Fruit fly (Drosophila melanogaster): ENCODE measurements around the gene CG42342.

Gene CG42342

DNA sequence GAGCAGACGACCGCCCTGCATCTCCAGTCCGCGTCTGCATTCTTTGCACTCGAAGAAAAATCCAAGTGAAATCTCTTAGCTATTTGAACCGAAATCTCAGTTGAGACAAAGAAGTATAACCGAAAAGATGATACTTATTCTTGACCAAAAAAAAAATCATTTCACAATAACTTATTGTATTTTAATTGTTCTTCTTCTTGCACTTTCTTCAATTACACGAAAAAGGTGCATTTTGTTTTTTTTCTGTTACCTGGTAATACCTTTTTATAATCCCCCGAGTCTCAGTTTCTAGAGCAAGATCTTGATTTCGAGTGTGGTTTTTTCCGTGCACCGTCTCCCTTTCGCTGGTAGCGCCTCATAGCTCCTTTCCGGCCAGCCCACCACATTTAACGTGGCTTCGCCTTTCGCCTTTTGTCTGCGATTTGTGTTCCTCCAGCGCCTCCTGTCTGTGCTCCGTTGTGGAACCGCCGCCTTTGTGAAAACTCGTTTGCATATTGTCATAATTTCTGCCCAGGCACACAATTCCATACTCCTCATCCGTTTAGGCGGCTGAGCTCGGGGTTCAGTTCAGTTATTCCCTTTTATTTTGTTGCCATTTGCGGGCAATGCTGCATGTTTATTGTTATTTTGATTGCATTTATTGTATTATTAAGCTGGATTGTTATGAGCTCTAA is 24.3 kb downstream of the CG42342 start:
- TF ChIP-seq CTCF (optimal IDR thresholded peaks at IDR 0.05) (no peak), CG8478 (optimal IDR thresholded peaks at IDR 0.05) (no peak)

DNA sequence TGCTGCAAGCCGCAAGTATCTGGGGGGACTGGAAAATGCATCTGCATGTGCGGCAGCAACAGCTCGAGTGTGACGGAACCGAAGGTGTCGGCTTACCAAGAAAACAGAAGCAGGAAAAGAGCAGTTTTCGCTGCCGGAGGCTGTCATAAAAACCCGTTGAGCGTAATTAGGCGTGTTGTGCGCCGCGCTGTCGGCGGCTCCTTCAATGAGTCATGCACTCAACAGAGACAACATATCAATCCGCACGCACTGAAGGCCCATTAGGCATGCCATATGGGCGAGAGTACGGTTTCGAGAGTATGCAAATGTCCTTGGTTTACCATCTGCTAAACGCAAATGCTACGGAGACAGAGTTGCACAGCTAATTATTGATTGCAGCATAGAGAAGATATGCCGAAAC is 25.9 kb downstream of the CG42342 start:
- no peak for TF ChIP-seq CG8478 (optimal IDR thresholded peaks at IDR 0.05)
- TF ChIP-seq CTCF (optimal IDR thresholded peaks at IDR 0.05): no peak

DNA sequence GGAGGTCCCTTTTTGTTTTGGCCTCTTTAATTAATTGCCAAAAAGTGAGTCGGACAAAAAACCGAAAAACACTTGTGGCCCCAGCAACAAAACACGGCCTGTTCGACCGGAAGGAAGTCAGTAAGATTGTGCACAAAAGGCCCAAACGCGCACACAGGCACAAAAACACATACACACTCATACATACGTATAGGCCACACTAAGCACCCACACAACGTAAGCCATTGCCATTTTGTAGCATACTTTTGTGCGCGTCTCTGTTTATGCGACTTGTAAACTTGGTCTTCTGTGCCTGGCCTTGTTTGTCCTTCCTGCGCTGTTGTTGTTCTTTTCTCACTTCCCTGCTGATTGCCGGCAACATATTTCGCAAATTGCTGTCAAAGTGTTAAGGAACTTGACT is 27.9 kb downstream of the CG42342 start:
- TF ChIP-seq CG8478 (optimal IDR thresholded peaks at IDR 0.05) (no peak), CTCF (optimal IDR thresholded peaks at IDR 0.05) (no peak)

DNA sequence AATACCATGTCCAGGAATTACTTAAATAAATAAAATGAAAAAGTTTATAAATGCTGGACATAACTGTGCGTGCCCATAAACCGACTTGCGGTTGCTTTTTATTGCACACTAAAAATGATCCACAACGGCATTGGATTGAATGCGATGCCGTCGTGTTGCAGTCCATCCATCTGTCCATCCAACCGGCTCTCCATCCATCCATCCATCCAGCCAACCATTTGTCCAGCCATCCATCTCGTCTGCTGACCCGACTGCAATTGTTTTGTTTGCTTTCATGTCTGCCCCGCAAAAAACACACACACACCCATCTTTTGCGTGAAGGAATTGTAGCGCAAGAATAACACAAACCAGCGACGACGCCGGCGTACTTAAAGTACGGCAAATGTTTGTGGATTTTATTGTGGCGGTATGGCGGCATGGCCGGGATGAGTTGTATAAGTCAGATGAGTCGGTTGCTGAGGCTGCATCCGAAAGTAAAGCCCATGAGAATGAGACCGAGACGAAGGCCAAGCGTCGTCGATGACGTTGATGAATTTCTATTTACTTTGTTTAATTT is 31.3 kb downstream of the CG42342 start:
- TF ChIP-seq CG8478 (optimal IDR thresholded peaks at IDR 0.05): no peak
- no peak for TF ChIP-seq CTCF (optimal IDR thresholded peaks at IDR 0.05)

DNA sequence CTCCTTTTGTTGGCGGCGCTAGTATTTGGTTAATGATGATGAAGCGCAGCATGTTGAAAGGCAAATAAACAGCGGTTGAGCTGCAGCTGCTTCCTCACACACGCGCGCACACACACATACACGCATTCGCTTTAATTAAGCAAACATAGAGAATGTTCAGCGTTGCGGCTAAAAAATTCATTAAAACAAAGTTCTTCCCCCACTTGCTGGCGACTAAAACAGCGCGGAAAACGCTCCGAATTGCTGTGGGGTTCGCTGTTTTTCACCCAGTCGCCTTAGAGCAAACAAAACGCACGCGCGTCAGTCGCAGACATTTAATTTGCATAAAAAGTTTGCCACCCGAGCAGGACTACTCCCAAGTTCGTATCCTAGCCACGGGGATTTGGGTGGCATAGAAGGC is 34.7 kb downstream of the CG42342 start:
- TF ChIP-seq CTCF (optimal IDR thresholded peaks at IDR 0.05) (no peak), CG8478 (optimal IDR thresholded peaks at IDR 0.05) (no peak)

DNA sequence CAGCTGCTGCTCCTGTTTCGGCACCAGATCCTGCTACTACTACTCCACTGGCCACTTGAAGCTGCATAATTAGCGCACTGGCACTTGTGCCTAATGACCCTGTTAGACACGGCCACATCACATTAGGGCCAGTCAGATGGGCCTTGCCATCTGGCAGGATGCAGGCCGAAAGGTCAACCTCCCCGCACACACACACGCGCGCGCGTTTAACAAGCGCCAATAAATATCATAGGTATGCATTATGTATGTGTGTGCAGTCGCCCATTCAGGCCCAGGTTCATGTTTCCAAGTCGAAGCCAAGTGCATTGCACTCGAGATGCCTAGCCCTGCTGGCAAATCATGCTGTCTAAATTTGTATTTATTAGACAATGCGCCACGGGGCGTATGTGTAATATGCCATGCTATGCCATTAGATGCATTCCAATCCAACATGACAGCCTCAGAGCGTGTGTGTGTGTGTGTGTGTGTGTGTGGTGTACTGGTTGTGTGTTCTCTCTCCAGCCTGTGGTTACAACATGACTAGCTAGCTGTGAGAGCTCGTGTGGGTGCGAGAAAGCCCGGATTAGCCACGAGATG is 36.4 kb downstream of the CG42342 start:
- TF ChIP-seq CTCF (optimal IDR thresholded peaks at IDR 0.05): no peak
- TF ChIP-seq CG8478 (optimal IDR thresholded peaks at IDR 0.05): no peak

DNA sequence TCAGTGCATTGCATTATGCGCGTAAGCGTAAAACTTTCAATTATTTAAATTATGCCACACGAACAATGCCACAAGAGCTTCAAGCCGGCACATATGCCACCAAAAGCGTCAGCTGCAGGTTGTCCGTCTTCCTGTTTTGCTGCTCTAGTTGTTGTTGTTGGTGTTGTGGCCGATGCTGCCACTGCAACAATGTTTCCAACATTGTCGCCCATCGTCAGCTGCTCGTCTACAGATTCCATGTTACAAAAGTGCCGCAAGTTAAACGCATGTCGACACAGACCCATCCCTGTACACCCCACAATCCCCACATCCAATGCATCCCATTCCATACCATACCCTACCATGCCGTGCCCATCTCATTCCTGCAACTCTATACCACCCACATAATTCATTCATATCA is 38.7 kb downstream of the CG42342 start:
- TF ChIP-seq CG8478 (optimal IDR thresholded peaks at IDR 0.05) (no peak), CTCF (optimal IDR thresholded peaks at IDR 0.05) (no peak)

DNA sequence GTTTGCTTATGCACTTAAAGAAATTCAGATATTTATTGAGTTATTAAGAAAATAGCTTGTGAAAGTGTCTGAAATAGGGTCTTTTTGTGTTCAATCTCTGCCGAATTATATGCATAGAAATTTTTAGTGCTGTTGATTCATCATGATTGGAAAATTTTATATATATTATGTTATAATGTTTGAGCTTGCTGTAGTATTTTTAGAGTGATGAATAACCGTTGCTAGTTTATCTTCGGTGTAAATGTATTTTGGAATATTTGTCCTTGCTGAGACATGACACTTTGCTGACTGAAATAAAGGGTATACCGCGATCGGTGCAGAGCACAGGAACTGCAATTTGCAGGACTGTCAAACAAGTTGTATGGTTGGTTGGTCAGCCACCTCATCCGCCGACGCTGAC is 39.4 kb downstream of the CG42342 start:
- TF ChIP-seq CTCF (optimal IDR thresholded peaks at IDR 0.05) (no peak), CG8478 (optimal IDR thresholded peaks at IDR 0.05) (no peak)

DNA sequence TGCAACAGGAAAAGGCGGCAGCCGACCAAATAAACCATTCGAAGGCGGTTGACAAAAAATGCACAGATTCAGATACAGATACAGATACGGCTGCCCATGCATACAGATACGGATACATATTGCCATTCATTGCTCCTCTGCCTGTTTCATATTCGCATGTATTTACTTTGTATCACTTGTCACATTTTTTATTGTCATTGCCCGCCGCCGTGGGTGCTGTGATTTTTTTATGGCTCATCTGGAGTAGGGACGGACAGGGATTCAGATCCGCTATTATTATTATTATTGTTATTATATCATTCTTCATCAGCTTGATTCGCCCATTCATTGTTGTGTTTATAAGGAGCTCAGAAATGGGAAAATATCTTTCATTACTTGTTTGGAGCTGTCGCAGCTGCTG is 40.0 kb downstream of the CG42342 start:
- TF ChIP-seq CTCF (optimal IDR thresholded peaks at IDR 0.05) (no peak), CG8478 (optimal IDR thresholded peaks at IDR 0.05) (no peak)

DNA sequence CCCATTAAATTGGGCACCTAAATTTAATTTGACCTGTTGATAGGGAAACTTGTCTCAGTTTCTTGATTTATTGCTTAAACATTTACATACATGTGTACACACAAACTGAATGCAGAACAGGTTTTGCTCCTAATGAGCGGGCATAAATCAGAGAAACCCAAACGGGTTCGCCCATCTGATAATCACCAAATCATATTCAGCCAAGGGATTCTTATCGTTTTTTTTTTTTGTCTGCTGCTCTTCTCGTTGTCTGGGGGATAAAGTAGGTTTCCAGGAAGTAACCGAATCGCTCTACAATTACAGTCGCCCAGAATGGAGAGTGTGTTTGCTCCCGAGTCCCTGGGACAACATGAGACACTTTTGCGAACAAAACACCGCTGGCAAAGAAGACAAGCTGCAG is 43.1 kb downstream of the CG42342 start:
- TF ChIP-seq CTCF (optimal IDR thresholded peaks at IDR 0.05) (no peak), CG8478 (optimal IDR thresholded peaks at IDR 0.05) (no peak)

DNA sequence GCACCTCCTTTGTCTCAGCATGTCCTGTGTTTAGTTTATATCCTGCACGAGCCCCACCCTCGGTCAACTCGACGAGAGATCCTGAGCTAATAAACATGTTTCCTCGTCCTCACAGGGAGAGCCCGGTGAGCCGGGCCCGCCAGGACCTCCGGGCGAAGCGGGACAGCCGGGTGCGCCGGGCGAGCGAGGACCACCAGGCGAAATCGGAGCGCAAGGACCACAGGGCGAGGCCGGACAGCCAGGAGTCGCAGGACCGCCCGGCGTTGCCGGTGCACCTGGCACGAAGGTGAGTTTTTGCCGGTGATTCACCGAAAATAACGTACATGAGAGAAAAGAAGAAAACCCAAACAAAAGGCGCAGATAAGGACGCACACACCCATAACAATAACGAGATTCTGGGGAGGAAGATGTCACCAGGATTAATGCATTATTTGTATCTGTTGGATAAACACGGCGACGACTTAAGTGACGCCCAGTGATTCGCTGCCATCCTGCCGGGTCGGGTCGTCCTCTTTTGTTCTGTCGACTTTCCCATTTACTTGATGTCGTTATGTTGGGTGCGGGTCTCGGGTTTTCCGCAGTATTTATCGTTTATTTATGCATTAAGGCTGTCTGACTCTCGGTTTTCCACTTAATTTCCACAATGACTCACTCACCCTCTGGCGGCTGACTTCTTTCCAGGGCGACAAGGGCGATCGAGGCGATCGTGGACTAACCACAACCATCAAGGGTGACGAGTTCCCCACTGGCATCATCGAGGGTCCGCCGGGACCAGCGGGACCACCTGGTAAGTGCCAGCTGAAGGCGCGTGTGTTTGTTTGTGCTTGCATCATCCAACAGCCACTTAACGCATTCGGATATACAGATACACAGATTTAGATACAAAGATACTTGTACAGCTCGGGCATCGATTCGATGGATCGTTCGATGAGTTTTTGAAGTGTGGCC is 49.4 kb downstream of the CG42342 start:
- TF ChIP-seq CTCF (optimal IDR thresholded peaks at IDR 0.05) (no peak), CG8478 (optimal IDR thresholded peaks at IDR 0.05) (no peak)

DNA sequence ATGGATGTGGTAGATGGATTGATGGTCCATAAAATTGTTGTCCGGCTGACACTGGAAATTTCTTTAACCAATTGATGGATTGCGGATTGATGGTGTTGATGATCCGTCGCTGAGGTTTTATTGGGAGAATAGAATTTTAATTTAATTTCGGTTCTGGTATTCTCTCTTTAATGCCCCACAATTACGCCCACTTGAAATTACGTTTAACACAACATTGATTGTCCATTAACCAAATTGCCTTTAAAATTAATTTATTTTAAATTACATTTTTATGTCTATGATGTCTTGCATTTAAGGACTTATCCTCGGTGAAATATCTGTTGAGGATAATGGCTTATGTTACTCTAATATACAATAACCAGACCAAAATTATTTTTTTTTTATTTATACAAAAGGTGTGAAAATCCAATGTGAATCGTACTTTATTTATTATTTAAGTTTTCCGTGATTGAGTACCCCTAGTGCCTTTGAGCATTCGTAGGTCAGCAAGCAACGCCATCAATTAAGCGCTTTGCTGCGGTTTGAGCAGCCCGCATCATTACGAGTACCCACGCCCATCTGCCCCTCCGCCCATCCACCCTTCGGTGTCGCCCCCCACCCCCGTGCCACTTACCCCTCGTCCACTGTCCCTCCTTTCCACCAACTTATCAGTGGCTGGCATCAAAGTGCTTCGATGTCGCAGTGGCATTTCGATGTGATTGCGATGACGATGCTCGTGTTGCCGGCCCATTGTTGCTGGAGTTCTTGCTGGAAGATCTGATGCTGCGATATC is 51.1 kb downstream of the CG42342 start:
- TF ChIP-seq CG8478 (optimal IDR thresholded peaks at IDR 0.05) (no peak), CTCF (optimal IDR thresholded peaks at IDR 0.05) (no peak)

DNA sequence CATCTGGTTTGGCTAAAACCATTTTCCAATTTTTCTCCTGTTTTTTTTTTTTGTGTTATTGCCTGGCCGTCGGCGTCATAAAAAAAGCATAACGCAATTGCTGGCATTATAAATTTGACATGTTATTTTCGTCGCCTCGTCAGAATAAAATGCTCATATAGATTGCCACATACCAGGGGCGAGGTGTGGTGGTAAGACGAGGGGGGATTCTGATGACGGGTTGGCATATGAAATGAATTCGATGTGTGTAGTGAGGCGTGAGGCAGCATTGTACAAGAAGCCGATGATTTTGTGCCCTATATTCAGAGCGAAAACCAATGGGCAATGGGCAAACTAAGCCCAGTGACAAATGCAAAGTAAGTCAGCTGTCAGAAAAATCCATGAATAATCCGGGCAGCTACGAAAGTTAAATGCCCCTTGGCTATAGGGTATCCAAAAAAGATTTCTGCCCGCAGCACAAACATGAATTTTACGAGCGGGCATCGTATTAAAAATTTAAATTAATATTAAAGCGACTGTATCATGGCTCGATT is 56.1 kb downstream of the CG42342 start:
- no peak for TF ChIP-seq CG8478 (optimal IDR thresholded peaks at IDR 0.05)
- no peak for TF ChIP-seq CTCF (optimal IDR thresholded peaks at IDR 0.05)

DNA sequence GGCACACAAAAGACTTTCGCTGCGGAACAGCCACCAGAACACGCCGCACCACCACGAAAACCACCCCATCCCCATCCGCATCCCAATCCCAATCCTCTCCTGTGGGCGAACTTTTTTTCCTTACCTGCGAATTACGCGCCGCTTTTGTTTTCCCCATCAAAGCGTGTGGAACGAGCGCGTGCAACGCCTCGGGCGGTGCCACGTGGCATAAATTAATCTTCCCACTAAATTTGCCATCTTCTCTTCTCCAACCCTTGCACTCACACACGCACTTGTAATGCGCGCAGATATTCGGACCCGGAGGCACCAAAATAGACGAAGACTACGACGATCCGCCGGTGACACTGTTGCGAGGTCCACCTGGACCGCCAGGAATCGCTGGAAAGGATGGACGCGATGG is 62.2 kb downstream of the CG42342 start:
- no peak for TF ChIP-seq CG8478 (optimal IDR thresholded peaks at IDR 0.05)
- no peak for TF ChIP-seq CTCF (optimal IDR thresholded peaks at IDR 0.05)
